Worm (Caenorhabditis elegans) whole organism, young adult: ENCODE results near the gene T06E4.21.

Experiments
- aptf-3 ChIP-seq: fragments of 200-800 bp; sonication (Bioruptor generic); IDR thresholded peaks from 2 replicates; pipeline ENCODE4 v1.3.6; 2022; ENCODE audit warnings: missing genetic modification characterization, missing compliant biosample characterization
- dpff-1 ChIP-seq: sonication (generic microtip); optimal IDR thresholded peaks from 2 replicates; lab custom pipeline; 2017; ENCODE audit warnings: mild to moderate bottlenecking, missing genetic modification characterization, missing compliant biosample characterization
- dpl-1 ChIP-seq: fragments of 150-350 bp; optimal IDR thresholded peaks from 2 replicates; lab custom pipeline; 2014; ENCODE audit warnings: missing biosample characterization, missing genetic modification reagents, missing genetic modification characterization
- unc-130 ChIP-seq: sonication (generic microtip); optimal IDR thresholded peaks from 2 replicates; lab custom pipeline; 2016; ENCODE audit warnings: missing genetic modification reagents, missing genetic modification characterization, missing compliant biosample characterization

DNA sequence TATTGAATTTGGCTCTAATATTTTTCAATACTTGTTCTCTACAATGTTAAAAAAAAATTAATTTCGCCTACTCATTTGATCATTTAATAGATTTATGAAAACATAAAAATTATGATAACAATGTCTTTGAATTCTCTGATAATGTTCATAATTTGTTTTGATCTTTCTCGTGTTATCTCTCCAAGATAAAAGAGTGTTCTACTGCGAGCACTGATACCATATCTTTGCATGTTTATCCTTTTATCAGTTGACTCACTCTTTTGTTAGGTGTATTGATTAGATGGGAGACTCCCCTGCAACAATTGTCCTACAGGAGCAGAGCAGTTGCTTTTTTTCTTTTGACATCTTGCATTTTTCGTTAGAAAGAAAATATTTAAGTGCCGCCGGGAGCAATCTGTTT is 47.8 kb downstream of the T06E4.21 start:
- TF ChIP-seq aptf-3 (GFP tag; lab: Robert Waterston, UW) (no peak), dpff-1 (tag; lab: Kevin White, UChicago) (no peak), dpl-1 (GFP tag; lab: Kevin White, UChicago) (no peak), unc-130 (GFP tag; lab: Kevin White, UChicago) (no peak)
